Fruit fly (Drosophila melanogaster): ENCODE measurements around the gene CG13138.

CG13138 gene

DNA sequence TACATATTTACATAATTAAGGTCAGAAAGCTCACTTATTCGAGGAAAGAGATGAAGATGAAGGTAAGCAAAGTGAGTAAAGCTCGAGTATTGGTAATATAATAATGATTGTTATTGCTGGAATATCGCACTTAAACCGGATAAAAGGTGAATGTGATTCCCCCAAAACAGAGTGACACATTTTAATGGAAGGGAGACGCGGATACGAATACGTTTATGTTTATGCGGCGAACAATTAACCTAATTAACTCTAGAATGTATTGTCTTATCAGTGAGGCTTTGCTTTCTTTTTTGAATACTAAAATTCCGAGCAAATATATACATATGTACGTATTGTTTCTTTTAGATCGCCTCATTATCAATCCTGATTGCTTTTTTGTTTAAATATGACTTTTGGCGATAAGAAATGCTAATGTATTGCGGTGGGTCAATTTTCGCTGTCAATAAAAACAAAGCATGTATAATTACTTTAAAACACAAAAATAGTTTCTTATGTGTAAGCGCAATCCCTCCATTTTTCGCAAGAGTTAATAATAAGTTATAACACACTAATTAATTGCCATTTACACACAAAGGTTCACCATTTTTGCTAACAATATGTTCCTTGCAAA lies 3.8 kb upstream of the CG13138 start:
- TF ChIP-seq ey (GFP tag; optimal IDR thresholded peaks at IDR 0.05) (no peak), Rel (GFP tag; optimal IDR thresholded peaks at IDR 0.05) (no peak), Rel (tag; optimal IDR thresholded peaks at IDR 0.05) (peak; percentile 92)

DNA sequence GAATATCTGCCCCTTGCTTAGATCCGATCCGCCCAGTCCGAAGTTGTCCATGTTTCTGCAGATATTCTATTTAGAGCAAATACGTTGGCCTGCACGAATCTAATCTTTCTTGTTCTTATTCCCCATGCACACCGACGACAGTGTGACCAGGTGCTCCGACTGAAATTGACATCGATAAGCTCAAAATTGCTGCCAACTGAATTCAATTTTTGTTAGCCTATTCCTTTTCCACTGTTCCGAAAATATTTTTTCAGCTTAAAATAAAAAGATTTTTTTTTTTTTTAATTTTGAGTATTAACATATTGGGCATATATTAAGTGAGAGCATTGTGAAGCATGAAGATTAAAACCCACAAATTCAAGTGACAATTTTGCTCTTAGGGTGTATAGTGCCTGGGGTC lies 2.0 kb upstream of the CG13138 start, which contains the start of gene nmd:
Gene nmd (minus strand): TSS at position 162 of the 400 bp plus-strand sequence.
- no peak for TF ChIP-seq sage (GFP tag; optimal IDR thresholded peaks at IDR 0.05)
- no peak for TF ChIP-seq Jra (GFP tag; optimal IDR thresholded peaks at IDR 0.05)
- peak; percentile 69 for TF ChIP-seq woc (GFP tag; optimal IDR thresholded peaks at IDR 0.05)
- TF ChIP-seq Rel (GFP tag; optimal IDR thresholded peaks at IDR 0.05), result no peak
- TF ChIP-seq Rel (tag; optimal IDR thresholded peaks at IDR 0.05), result peak; percentile 70
- no peak for TF ChIP-seq lola (GFP tag; optimal IDR thresholded peaks at IDR 0.05)
- no peak for TF ChIP-seq Sp1 (GFP tag; optimal IDR thresholded peaks at IDR 0.05)
- TF ChIP-seq N (GFP tag; optimal IDR thresholded peaks at IDR 0.05), result no peak
- no peak for TF ChIP-seq Mio (GFP tag; optimal IDR thresholded peaks at IDR 0.05)
- no peak for TF ChIP-seq dl (GFP tag; optimal IDR thresholded peaks at IDR 0.05; ENCODE audit: insufficient read depth in 1 of 2, partially characterized antibody in 2 of 2)
- TF ChIP-seq psq (GFP tag; optimal IDR thresholded peaks at IDR 0.05), result no peak
- TF ChIP-seq HLH106 (tag; optimal IDR thresholded peaks at IDR 0.05), result peak; percentile 21
- no peak for TF ChIP-seq foxo (GFP tag; optimal IDR thresholded peaks at IDR 0.05)

DNA sequence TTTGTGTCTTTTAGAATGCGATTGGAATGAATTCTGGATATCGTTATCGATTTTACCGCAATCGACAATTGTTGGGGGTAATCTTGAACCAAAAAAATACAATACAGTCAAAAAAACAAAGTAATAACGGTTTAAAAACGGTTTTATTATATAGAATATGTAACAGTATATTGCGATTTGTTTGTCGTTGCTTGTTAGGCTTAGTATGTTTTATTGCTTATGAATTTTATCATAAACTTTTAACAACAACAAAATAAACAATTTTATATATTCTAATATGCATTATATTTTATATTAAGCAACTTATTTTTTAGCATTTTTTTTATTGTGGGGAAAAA lies 2.0 kb downstream of the CG13138 start, which contains the start of gene CYLD:
Gene CYLD (minus strand): TSS at position 38 of the 338 bp plus-strand sequence.
- no peak for TF ChIP-seq Hr78 (GFP tag; optimal IDR thresholded peaks at IDR 0.05)
- peak; percentile 4 for TF ChIP-seq woc (GFP tag; optimal IDR thresholded peaks at IDR 0.05)
- peak; percentile 70 for TF ChIP-seq Hnf4 (GFP tag; optimal IDR thresholded peaks at IDR 0.05)
- TF ChIP-seq sage (GFP tag; optimal IDR thresholded peaks at IDR 0.05), result peak; percentile 7
- TF ChIP-seq Myc (optimal IDR thresholded peaks at IDR 0.05), result no peak
- no peak for TF ChIP-seq sv (GFP tag; optimal IDR thresholded peaks at IDR 0.05)
- TF ChIP-seq jim (GFP tag; optimal IDR thresholded peaks at IDR 0.05), result no peak
- peak; percentile 25 for TF ChIP-seq psq (GFP tag; optimal IDR thresholded peaks at IDR 0.05)
- no peak for TF ChIP-seq Dfd (GFP tag; optimal IDR thresholded peaks at IDR 0.05)
- TF ChIP-seq Mio (GFP tag; optimal IDR thresholded peaks at IDR 0.05), result no peak
- TF ChIP-seq dmrt93B (GFP tag; optimal IDR thresholded peaks at IDR 0.05), result no peak
- peak; percentile 64 for TF ChIP-seq rgr (GFP tag; optimal IDR thresholded peaks at IDR 0.05)
- peak; percentile 50 for TF ChIP-seq OdsH (GFP tag; optimal IDR thresholded peaks at IDR 0.05)
- peak; percentile 68 for TF ChIP-seq brk (GFP tag; optimal IDR thresholded peaks at IDR 0.05)
- TF ChIP-seq Vsx2 (GFP tag; optimal IDR thresholded peaks at IDR 0.05; ENCODE audit: partially characterized antibody), result no peak
- no peak for TF ChIP-seq fru (GFP tag; optimal IDR thresholded peaks at IDR 0.05)
- no peak for TF ChIP-seq br (GFP tag; optimal IDR thresholded peaks at IDR 0.05)
- no peak for TF ChIP-seq dsf (GFP tag; optimal IDR thresholded peaks at IDR 0.05; ENCODE audit: borderline replicate concordance)
- no peak for TF ChIP-seq N (GFP tag; optimal IDR thresholded peaks at IDR 0.05)
- peak; percentile 34 for TF ChIP-seq CG9705 (GFP tag; optimal IDR thresholded peaks at IDR 0.05)
- TF ChIP-seq Abd-B (GFP tag; optimal IDR thresholded peaks at IDR 0.05), result no peak
- TF ChIP-seq dl (GFP tag; optimal IDR thresholded peaks at IDR 0.05; ENCODE audit: insufficient read depth in 1 of 2, partially characterized antibody in 2 of 2), result no peak
- TF ChIP-seq Sp1 (GFP tag; optimal IDR thresholded peaks at IDR 0.05), result no peak
- no peak for TF ChIP-seq GATAd (GFP tag; optimal IDR thresholded peaks at IDR 0.05)
- TF ChIP-seq CG32264 (GFP tag; optimal IDR thresholded peaks at IDR 0.05), result no peak
- TF ChIP-seq Rel (GFP tag; optimal IDR thresholded peaks at IDR 0.05), result no peak
- TF ChIP-seq Rel (tag; optimal IDR thresholded peaks at IDR 0.05), result no peak
- TF ChIP-seq usp (GFP tag; optimal IDR thresholded peaks at IDR 0.05), result no peak
- TF ChIP-seq Jra (GFP tag; optimal IDR thresholded peaks at IDR 0.05), result peak; percentile 56
- no peak for TF ChIP-seq tai (GFP tag; optimal IDR thresholded peaks at IDR 0.05)
- peak in 1 of 2 experiments; percentile 62 for TF ChIP-seq foxo (GFP tag; optimal IDR thresholded peaks at IDR 0.05)
- TF ChIP-seq h (GFP tag; optimal IDR thresholded peaks at IDR 0.05), result no peak
- TF ChIP-seq lola (GFP tag; optimal IDR thresholded peaks at IDR 0.05), result no peak
- no peak for TF ChIP-seq Hr83 (GFP tag; optimal IDR thresholded peaks at IDR 0.05; ENCODE audit: poor library complexity, severe bottlenecking)
- peak; percentile 60 for TF ChIP-seq HLH106 (tag; optimal IDR thresholded peaks at IDR 0.05)
- TF ChIP-seq Dif (GFP tag; optimal IDR thresholded peaks at IDR 0.05; ENCODE audit: partially characterized antibody), result no peak
- TF ChIP-seq pan (optimal IDR thresholded peaks at IDR 0.05), result no peak
- TF ChIP-seq ey (GFP tag; optimal IDR thresholded peaks at IDR 0.05), result peak; percentile 14
- no peak for TF ChIP-seq CrebA (GFP tag; optimal IDR thresholded peaks at IDR 0.05; ENCODE audit: borderline replicate concordance)

Measured in whole organism, wandering third instar larva.